Worm (Caenorhabditis elegans) whole organism, midembryonic: Measurements from ENCODE around the gene sec-61.G.

Experiments
- flt-1 ChIP-seq: fragments of 200-800 bp; sonication (Bioruptor generic); IDR thresholded peaks from 2 replicates; pipeline ENCODE4 v1.3.6; 2022; ENCODE audit warnings: missing genetic modification characterization, missing compliant biosample characterization
- med-1 ChIP-seq: sonication (generic microtip); optimal IDR thresholded peaks from 2 replicates; lab custom pipeline; 2017; ENCODE audit warnings: missing genetic modification characterization, mild to moderate bottlenecking, missing compliant biosample characterization, antibody characterized with exemption, missing genetic modification reagents; ENCODE audit not compliant: insufficient read depth
- ref-1 ChIP-seq: fragments of 200-800 bp; sonication (Bioruptor generic); conservative IDR thresholded peaks from 2 replicates; pipeline ENCODE4 v1.3.6; 2022; ENCODE audit warnings: missing genetic modification reagents, missing genetic modification characterization, missing compliant biosample characterization
- ztf-23 ChIP-seq: fragments of 200-800 bp; sonication (Bioruptor generic); IDR thresholded peaks from 2 replicates; pipeline ENCODE4 v1.3.6; 2022; ENCODE audit warnings: missing genetic modification reagents, missing genetic modification characterization, missing compliant biosample characterization
- ztf-29 ChIP-seq: fragments of 200-800 bp; sonication (Bioruptor generic); IDR thresholded peaks from 2 replicates; pipeline ENCODE4 v1.3.6; 2022; ENCODE audit warnings: missing genetic modification reagents, missing genetic modification characterization, missing compliant biosample characterization

DNA sequence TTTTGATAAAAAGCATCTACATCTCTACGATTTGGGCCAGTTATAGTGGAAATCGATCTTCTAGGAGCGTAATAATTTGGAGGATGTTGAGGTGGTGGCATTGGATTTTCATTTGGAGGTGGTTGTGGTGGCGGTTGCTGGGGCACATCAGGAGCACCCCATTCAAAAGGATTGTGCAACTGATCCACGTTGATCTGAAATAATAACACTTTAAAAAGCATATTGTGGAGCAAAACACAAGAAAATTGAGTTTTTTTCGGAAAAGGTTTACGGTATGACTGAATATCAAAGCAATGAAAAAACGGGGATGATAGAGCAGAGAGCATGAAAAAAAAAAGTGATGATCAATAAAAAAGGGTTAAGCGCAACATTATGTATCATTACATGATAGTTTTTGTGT is 31.3 kb downstream of the sec-61.G start, which contains the start of gene saeg-1:
- TF ChIP-seq ref-1 (no peak), ztf-23 (GFP tag; lab: Robert Waterston, UW) (no peak), flt-1 (GFP tag; lab: Robert Waterston, UW) (no peak), ztf-29 (GFP tag; lab: Robert Waterston, UW) (no peak), med-1 (GFP tag; lab: Kevin White, UChicago) (no peak)
